Fruit fly (Drosophila melanogaster) whole organism, embryonic: ENCODE data around the gene p24-1.
A peak's percentile ranks its signal among the peaks of the same experiment; 100 is the strongest.

Source experiments
- Awh ChIP-seq: fragments of 200-800 bp; sonication (Bioruptor generic); IDR thresholded peaks from 2 replicates; pipeline ENCODE4, ENCODE4 v1.3.6; 2022; ENCODE audit warnings: missing biosample characterization, missing genetic modification characterization
- BEAF-32 ChIP-seq: fragments of 200-800 bp; sonication (Bioruptor generic); optimal IDR thresholded peaks from 3 replicates; lab custom pipeline; 2017; ENCODE audit warnings: missing biosample characterization, missing genetic modification characterization, mild to moderate bottlenecking, moderate library complexity, missing genetic modification reagents
- CG1024 ChIP-seq: fragments of 200-800 bp; sonication (Bioruptor generic); IDR thresholded peaks from 2 replicates; pipeline ENCODE4 v1.3.6; 2022; ENCODE audit warnings: missing biosample characterization, missing genetic modification characterization
- CG10267 ChIP-seq: fragments of 200-800 bp; sonication (Bioruptor generic); optimal IDR thresholded peaks from 2 replicates; lab custom pipeline; 2018; ENCODE audit warnings: missing biosample characterization, mild to moderate bottlenecking, missing genetic modification characterization, moderate library complexity
- CG11093 ChIP-seq: fragments of 200-800 bp; sonication (Bioruptor generic); IDR thresholded peaks from 3 replicates; pipeline ENCODE4 v1.3.6; 2022; ENCODE audit warnings: missing biosample characterization, missing genetic modification characterization
- CG12744 ChIP-seq: fragments of 200-800 bp; sonication (Bioruptor generic); optimal IDR thresholded peaks from 2 replicates; lab custom pipeline; 2016; ENCODE audit warnings: missing biosample characterization, missing genetic modification characterization
- CG14710 ChIP-seq: fragments of 200-800 bp; sonication (Bioruptor generic); optimal IDR thresholded peaks from 3 replicates; lab custom pipeline; 2019; ENCODE audit warnings: missing biosample characterization, mild to moderate bottlenecking, missing genetic modification characterization, moderate library complexity
- CG14965 ChIP-seq: fragments of 200-800 bp; sonication (Bioruptor generic); optimal IDR thresholded peaks from 2 replicates; lab custom pipeline; 2016; ENCODE audit warnings: missing biosample characterization, missing genetic modification characterization, borderline replicate concordance
- CG15514 ChIP-seq: fragments of 200-800 bp; sonication (Bioruptor generic); optimal IDR thresholded peaks from 3 replicates; lab custom pipeline; 2017; ENCODE audit warnings: missing biosample characterization, missing genetic modification characterization, mild to moderate bottlenecking, moderate library complexity, missing genetic modification reagents
- CG18476 ChIP-seq: fragments of 200-800 bp; sonication (Bioruptor generic); optimal IDR thresholded peaks from 2 replicates; lab custom pipeline; 2016; ENCODE audit warnings: missing biosample characterization, mild to moderate bottlenecking, missing genetic modification characterization
- CG30020 ChIP-seq: fragments of 200-800 bp; optimal IDR thresholded peaks from 2 replicates; lab custom pipeline; 2019; ENCODE audit warnings: missing biosample characterization, mild to moderate bottlenecking, missing genetic modification characterization, moderate library complexity
- CG30403 ChIP-seq: fragments of 200-800 bp; sonication (Bioruptor generic); optimal IDR thresholded peaks from 3 replicates; lab custom pipeline; 2016; ENCODE audit warnings: missing biosample characterization, missing genetic modification characterization
- CG31388 ChIP-seq: fragments of 200-800 bp; sonication (Bioruptor generic); optimal IDR thresholded peaks from 2 replicates; lab custom pipeline; 2016; ENCODE audit warnings: missing biosample characterization, missing genetic modification characterization
- CG32532 ChIP-seq: fragments of 200-800 bp; sonication (Bioruptor generic); IDR thresholded peaks from 2 replicates; pipeline ENCODE4 v1.3.6; 2022; ENCODE audit warnings: missing biosample characterization, missing genetic modification characterization
- CG34224 ChIP-seq: fragments of 200-800 bp; sonication (Bioruptor generic); IDR thresholded peaks from 3 replicates; pipeline ENCODE4 v1.3.6; 2022; ENCODE audit warnings: missing biosample characterization, missing genetic modification characterization; ENCODE audit not compliant: partially characterized antibody
- CG42726 ChIP-seq: fragments of 200-800 bp; sonication (Bioruptor generic); IDR thresholded peaks from 2 replicates; pipeline ENCODE4 v1.3.6; 2022; ENCODE audit warnings: missing biosample characterization, missing genetic modification characterization; ENCODE audit not compliant: partially characterized antibody
- CG4854 ChIP-seq: fragments of 200-800 bp; sonication (Bioruptor generic); optimal IDR thresholded peaks from 2 replicates; lab custom pipeline; 2016; ENCODE audit warnings: missing biosample characterization, missing genetic modification characterization, inconsistent platforms
- CG7987 ChIP-seq: fragments of 200-800 bp; sonication (Bioruptor generic); optimal IDR thresholded peaks from 2 replicates; lab custom pipeline; 2018; ENCODE audit warnings: missing biosample characterization, mild to moderate bottlenecking, missing genetic modification characterization, moderate library complexity
- CG9215 ChIP-seq: fragments of 200-800 bp; sonication (Bioruptor generic); IDR thresholded peaks from 2 replicates; pipeline ENCODE4 v1.3.6; 2022; ENCODE audit warnings: missing biosample characterization, missing genetic modification characterization
- CG9609 ChIP-seq: fragments of 200-800 bp; sonication (Bioruptor generic); optimal IDR thresholded peaks from 3 replicates; lab custom pipeline; 2016; ENCODE audit warnings: missing biosample characterization, missing genetic modification characterization
- CG9876 ChIP-seq: fragments of 200-800 bp; sonication (Bioruptor generic); optimal IDR thresholded peaks from 2 replicates; lab custom pipeline; 2016; ENCODE audit warnings: missing biosample characterization, missing genetic modification characterization
- CG9932 ChIP-seq: fragments of 200-800 bp; sonication (Bioruptor generic); IDR thresholded peaks from 2 replicates; pipeline ENCODE4 v1.3.6; 2022; ENCODE audit warnings: missing biosample characterization, missing genetic modification characterization
- Hmr ChIP-seq: fragments of 200-800 bp; sonication (Bioruptor generic); optimal IDR thresholded peaks from 3 replicates; lab custom pipeline; 2017; ENCODE audit warnings: mild to moderate bottlenecking, missing biosample characterization, missing genetic modification reagents, missing genetic modification characterization
- Hr51 ChIP-seq, 2 experiments: fragments of 200-800 bp; sonication (Bioruptor generic); optimal IDR thresholded peaks; 2 replicates in 1 of 2; 3 replicates in 1 of 2; lab custom pipeline; 2016 to 2018; ENCODE audit warnings: missing biosample characterization in 2 of 2, missing genetic modification characterization in 2 of 2, mild to moderate bottlenecking in 1 of 2, moderate library complexity in 1 of 2
- Med ChIP-seq: fragments of 200-800 bp; sonication (Bioruptor generic); peaks from one replicate; lab custom pipeline; 2016; ENCODE audit warnings: missing biosample characterization, missing genetic modification characterization, mild to moderate bottlenecking, inconsistent platforms, moderate library complexity
- NC2β ChIP-seq: fragments of 200-800 bp; sonication (Bioruptor generic); optimal IDR thresholded peaks from 2 replicates; lab custom pipeline; 2016; ENCODE audit warnings: missing biosample characterization, missing genetic modification characterization
- Opbp ChIP-seq: fragments of 200-800 bp; sonication (Bioruptor generic); IDR thresholded peaks from 3 replicates; pipeline ENCODE4 v1.3.6; 2022; ENCODE audit warnings: missing biosample characterization, missing genetic modification characterization; ENCODE audit not compliant: partially characterized antibody
- Sry-δ ChIP-seq: fragments of 200-800 bp; sonication (Bioruptor generic); optimal IDR thresholded peaks from 2 replicates; lab custom pipeline; 2016; ENCODE audit warnings: missing biosample characterization, missing genetic modification characterization
- al ChIP-seq: fragments of 200-800 bp; sonication (Bioruptor generic); IDR thresholded peaks from 2 replicates; pipeline ENCODE4 v1.3.6; 2022; ENCODE audit warnings: missing biosample characterization, missing genetic modification characterization
- ash1 ChIP-seq: fragments of 200-800 bp; sonication (Bioruptor generic); optimal IDR thresholded peaks from 2 replicates; lab custom pipeline; 2018; ENCODE audit warnings: missing biosample characterization, mild to moderate bottlenecking, missing genetic modification characterization
- bbx ChIP-seq: fragments of 200-800 bp; sonication (Bioruptor generic); IDR thresholded peaks from 2 replicates; pipeline ENCODE4 v1.3.6; 2022; ENCODE audit warnings: missing biosample characterization, missing genetic modification characterization; ENCODE audit not compliant: partially characterized antibody
- cas ChIP-seq: fragments of 200-800 bp; sonication (Bioruptor generic); IDR thresholded peaks from 2 replicates; pipeline ENCODE4 v1.3.6; 2022; ENCODE audit warnings: missing biosample characterization, missing genetic modification characterization
- caup ChIP-seq: fragments of 200-800 bp; sonication (Bioruptor generic); optimal IDR thresholded peaks from 3 replicates; lab custom pipeline; 2017; ENCODE audit warnings: missing biosample characterization, mild to moderate bottlenecking, missing genetic modification characterization, moderate library complexity; ENCODE audit not compliant: severe bottlenecking
- chinmo ChIP-seq: fragments of 200-800 bp; sonication (Bioruptor generic); IDR thresholded peaks from 4 replicates; pipeline ENCODE4 v1.3.6; 2022; ENCODE audit warnings: missing biosample characterization, missing genetic modification characterization; ENCODE audit not compliant: partially characterized antibody
- crp ChIP-seq, 2 experiments: fragments of 200-800 bp; sonication (Bioruptor generic); optimal IDR thresholded peaks; 2 replicates in 1 of 2; 3 replicates in 1 of 2; lab custom pipeline; 2017; ENCODE audit warnings: missing biosample characterization in 2 of 2, missing genetic modification characterization in 2 of 2, mild to moderate bottlenecking in 1 of 2, moderate library complexity in 1 of 2
- ems ChIP-seq: fragments of 200-800 bp; sonication (Bioruptor generic); optimal IDR thresholded peaks from 3 replicates; lab custom pipeline; 2016; ENCODE audit warnings: missing biosample characterization, missing genetic modification characterization
- gsb ChIP-seq: fragments of 200-800 bp; sonication (Bioruptor generic); IDR thresholded peaks from 2 replicates; pipeline ENCODE4 v1.3.6; 2022; ENCODE audit warnings: missing biosample characterization, missing genetic modification characterization
- insv ChIP-seq, 2 experiments: fragments of 200-800 bp; sonication (Bioruptor generic); optimal IDR thresholded peaks; 3 replicates each; lab custom pipeline; 2016 to 2018; ENCODE audit warnings: missing biosample characterization in 2 of 2, missing genetic modification characterization in 2 of 2
- kni ChIP-seq: fragments of 200-800 bp; sonication (Bioruptor generic); optimal IDR thresholded peaks from 3 replicates; lab custom pipeline; 2017; ENCODE audit warnings: mild to moderate bottlenecking, missing biosample characterization, missing genetic modification reagents, missing genetic modification characterization
- lbe ChIP-seq: fragments of 200-800 bp; sonication (Bioruptor generic); optimal IDR thresholded peaks from 2 replicates; lab custom pipeline; 2016; ENCODE audit warnings: missing biosample characterization, mild to moderate bottlenecking, missing genetic modification characterization
- mirr ChIP-seq: fragments of 200-800 bp; sonication (Bioruptor generic); optimal IDR thresholded peaks from 3 replicates; lab custom pipeline; 2018; ENCODE audit warnings: missing biosample characterization, mild to moderate bottlenecking, missing genetic modification characterization
- peb ChIP-seq: fragments of 200-800 bp; sonication (Bioruptor generic); IDR thresholded peaks from 2 replicates; pipeline ENCODE4 v1.3.6; 2022; ENCODE audit warnings: missing biosample characterization, missing genetic modification characterization
- phol ChIP-seq: fragments of 200-800 bp; sonication (Bioruptor generic); optimal IDR thresholded peaks from 3 replicates; lab custom pipeline; 2018; ENCODE audit warnings: missing biosample characterization, mild to moderate bottlenecking, missing genetic modification characterization, moderate library complexity
- prd ChIP-seq, 3 experiments: fragments of >200 bp in 2 of 3; fragments of 200-800 bp in 1 of 3; sonication (Bioruptor generic) in 1 of 3; optimal IDR thresholded peaks in 2 of 3; IDR thresholded peaks in 1 of 3; 2 replicates in 2 of 3; 3 replicates in 1 of 3; pipeline versions ENCODE4 v1.3.6 to Lab custom; 2017 to 2022; ENCODE audit warnings: missing biosample characterization in 1 of 3, missing genetic modification characterization in 1 of 3
- pzg ChIP-seq: fragments of 200-800 bp; sonication (Bioruptor generic); optimal IDR thresholded peaks from 3 replicates; lab custom pipeline; 2018; ENCODE audit warnings: missing biosample characterization, mild to moderate bottlenecking, missing genetic modification characterization, moderate library complexity
- sob ChIP-seq: fragments of 200-800 bp; sonication (Bioruptor generic); IDR thresholded peaks from 2 replicates; pipeline ENCODE4 v1.3.6; 2022; ENCODE audit warnings: missing biosample characterization, missing genetic modification characterization
- wek ChIP-seq: fragments of 200-800 bp; sonication (Bioruptor generic); optimal IDR thresholded peaks from 3 replicates; lab custom pipeline; 2018; ENCODE audit warnings: missing biosample characterization, mild to moderate bottlenecking, missing genetic modification characterization, moderate library complexity
- zfh1 ChIP-seq: fragments of 200-800 bp; sonication (Bioruptor generic); IDR thresholded peaks from 3 replicates; pipeline ENCODE4 v1.3.6; 2022; ENCODE audit warnings: missing biosample characterization, missing genetic modification characterization

Gene p24-1

DNA sequence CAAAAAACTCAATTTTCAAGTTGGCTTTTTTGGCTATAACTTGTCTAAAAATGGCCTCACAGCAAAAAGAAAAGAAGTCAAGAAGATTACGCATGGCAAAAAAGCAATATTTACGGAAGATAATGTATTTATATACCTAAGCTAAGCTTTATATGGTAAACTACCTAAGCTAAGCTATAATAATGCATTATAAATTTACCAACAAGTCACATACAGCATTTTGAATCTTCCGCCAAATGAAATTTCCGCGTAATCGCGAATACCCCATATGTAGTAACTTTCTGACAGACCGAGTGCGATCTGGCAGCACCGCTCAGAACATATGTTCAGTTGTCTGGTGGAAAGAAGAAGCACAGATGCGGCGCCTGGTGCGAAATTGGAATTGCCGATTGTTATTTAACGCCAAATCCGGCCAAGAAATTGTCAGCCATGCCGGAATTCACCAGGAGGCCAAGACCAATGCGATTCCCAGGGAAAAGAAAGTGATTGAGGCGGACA is 39.4 kb upstream of the p24-1 start, which contains the start of gene sicily (continued):
- no peak for TF ChIP-seq lbe (GFP tag; lab: Kevin White, UChicago)
- TF ChIP-seq CG32532, result peak; percentile 23; the same call in 1 of the 2 replicates
- TF ChIP-seq Opbp (GFP tag; lab: Robert Waterston, UW), result no peak
- 0 out of 2 replicates have a peak, but pooled peaks have one; percentile 30 for TF ChIP-seq Awh (GFP tag; lab: Robert Waterston, UW)
- peak; percentile 34; the same call in 1 of the 3 replicates for TF ChIP-seq zfh1 (GFP tag; lab: Robert Waterston, UW)
- no peak for TF ChIP-seq CG31388 (GFP tag; lab: Kevin White, UChicago)
- no peak for TF ChIP-seq prd (optimal IDR thresholded peaks at IDR 0.05; lab: Kevin White, UChicago)
- TF ChIP-seq prd (GFP tag; IDR thresholded peaks at IDR 0.05; lab: Robert Waterston, UW), result no peak
- 0 out of 4 replicates have a peak, but pooled peaks have one; percentile 7 for TF ChIP-seq chinmo (GFP tag; lab: Robert Waterston, UW)
- TF ChIP-seq kni, result no peak
- TF ChIP-seq mirr (GFP tag; lab: Kevin White, UChicago), result no peak
- TF ChIP-seq Med, result peak; percentile 80
- TF ChIP-seq CG34224 (GFP tag; lab: Robert Waterston, UW), result peak; percentile 54; the same call in 1 of the 3 replicates
- no peak for TF ChIP-seq Hmr (GFP tag; lab: Kevin White, UChicago)
- TF ChIP-seq BEAF-32 (GFP tag; lab: Kevin White, UChicago), result peak; percentile 41
- TF ChIP-seq CG18476, result no peak
- TF ChIP-seq CG15514 (GFP tag; lab: Kevin White, UChicago), result peak; percentile 62
- TF ChIP-seq CG11093, result no peak
- no peak for TF ChIP-seq ems (GFP tag; lab: Kevin White, UChicago)
- TF ChIP-seq Sry-δ, result peak; percentile 42
- TF ChIP-seq CG9932, result 0 out of 2 replicates have a peak, but pooled peaks have one; percentile 23
- peak; percentile 1 for TF ChIP-seq CG7987 (GFP tag; lab: Kevin White, UChicago)
- no peak for TF ChIP-seq gsb (GFP tag; lab: Robert Waterston, UW)
- TF ChIP-seq CG10267 (tag; lab: Kevin White, UChicago), result peak; percentile 33
- TF ChIP-seq caup, result no peak
- peak; percentile 69 to 95 for TF ChIP-seq crp (GFP tag; optimal IDR thresholded peaks at IDR 0.05; lab: Kevin White, UChicago)
- no peak for TF ChIP-seq CG1024 (GFP tag; lab: Robert Waterston, UW)
- TF ChIP-seq NC2β (GFP tag; lab: Kevin White, UChicago), result no peak
- no peak for TF ChIP-seq Hr51 (GFP tag; optimal IDR thresholded peaks at IDR 0.05; lab: Kevin White, UChicago)
- TF ChIP-seq CG14965, result no peak
- TF ChIP-seq CG9876 (GFP tag; lab: Kevin White, UChicago), result no peak
- peak; percentile 19 for TF ChIP-seq phol (tag; lab: Kevin White, UChicago)
- TF ChIP-seq CG9609, result no peak
- TF ChIP-seq CG30020, result peak; percentile 26
- TF ChIP-seq pzg (GFP tag; lab: Kevin White, UChicago), result peak; percentile 84
- no peak for TF ChIP-seq sob
- no peak for TF ChIP-seq CG12744 (GFP tag; lab: Kevin White, UChicago)
- no peak for TF ChIP-seq CG30403 (GFP tag; lab: Kevin White, UChicago)
- TF ChIP-seq al (GFP tag; lab: Robert Waterston, UW), result no peak
- no peak for TF ChIP-seq CG42726
- no peak for TF ChIP-seq cas (GFP tag; lab: Robert Waterston, UW)
- TF ChIP-seq peb (GFP tag; lab: Robert Waterston, UW), result no peak
- peak; percentile 42 for TF ChIP-seq bbx (GFP tag; lab: Robert Waterston, UW)
- TF ChIP-seq insv (GFP tag; optimal IDR thresholded peaks at IDR 0.05; lab: Kevin White, UChicago), result no peak
- TF ChIP-seq wek, result peak; percentile 100
- TF ChIP-seq CG9215 (GFP tag; lab: Robert Waterston, UW), result no peak
- TF ChIP-seq ash1 (GFP tag; lab: Kevin White, UChicago), result no peak
- TF ChIP-seq CG14710 (tag; lab: Kevin White, UChicago), result peak; percentile 3
- TF ChIP-seq CG4854, result no peak
